Fruit fly (Drosophila melanogaster) whole organism, pupa: ENCODE measurements around the gene Obp19d.

Source experiments
- CG10348 ChIP-seq: fragments of 200-800 bp; sonication (Bioruptor generic); IDR thresholded peaks from 2 replicates; pipeline ENCODE4 v1.3.6; 2022; ENCODE audit warnings: missing biosample characterization, missing genetic modification characterization
- CG12605 ChIP-seq: fragments of 200-800 bp; sonication (Bioruptor generic); IDR thresholded peaks from 2 replicates; pipeline ENCODE4 v1.3.6; 2022; ENCODE audit warnings: missing biosample characterization, missing genetic modification characterization
- CG15710 ChIP-seq: fragments of 200-800 bp; sonication (Bioruptor generic); optimal IDR thresholded peaks from 2 replicates; lab custom pipeline; 2018; ENCODE audit warnings: missing biosample characterization, mild to moderate bottlenecking, missing genetic modification characterization, moderate library complexity
- CG8159 ChIP-seq: fragments of 200-800 bp; sonication (Bioruptor generic); optimal IDR thresholded peaks from 3 replicates; lab custom pipeline; 2018; ENCODE audit warnings: missing biosample characterization, mild to moderate bottlenecking, missing genetic modification characterization, moderate library complexity
- Ets98B ChIP-seq: fragments of 200-800 bp; sonication (Bioruptor generic); IDR thresholded peaks from 2 replicates; pipeline ENCODE4 v1.3.6; 2022; ENCODE audit warnings: missing biosample characterization, missing genetic modification characterization
- Pif1B ChIP-seq: fragments of 200-800 bp; sonication (Bioruptor generic); optimal IDR thresholded peaks from 3 replicates; lab custom pipeline; 2016; ENCODE audit warnings: missing biosample characterization, missing genetic modification characterization
- Snoo ChIP-seq: fragments of 200-800 bp; sonication (Bioruptor generic); optimal IDR thresholded peaks from 3 replicates; lab custom pipeline; 2017; ENCODE audit warnings: missing biosample characterization, mild to moderate bottlenecking, missing genetic modification characterization, inconsistent platforms
- gl ChIP-seq: fragments of 200-800 bp; sonication (Bioruptor generic); optimal IDR thresholded peaks from 2 replicates; lab custom pipeline; 2018; ENCODE audit warnings: missing biosample characterization, mild to moderate bottlenecking, missing genetic modification characterization

DNA sequence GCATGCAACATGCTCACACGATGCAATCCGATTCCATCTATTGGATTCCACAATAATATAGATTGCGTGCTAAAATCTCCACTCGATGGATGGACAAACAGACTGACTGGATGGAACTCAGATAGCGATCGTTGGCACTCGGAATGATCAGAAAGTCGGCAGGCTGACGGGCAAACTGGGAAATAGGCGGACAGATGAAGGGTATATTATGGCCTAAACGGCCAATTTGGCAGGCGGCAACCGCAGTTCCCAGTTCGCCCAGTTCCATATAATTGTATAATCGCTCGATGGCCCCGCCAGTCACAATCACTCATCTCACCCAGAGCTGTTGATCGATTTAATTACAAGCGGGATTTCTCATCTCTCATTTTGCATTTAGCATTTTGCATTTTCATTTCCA is at the start of gene Obp19d:
- TF ChIP-seq gl (no peak), Pif1B (no peak), CG15710 (tag; lab: Kevin White, UChicago) (no peak), CG10348 (GFP tag; lab: Robert Waterston, UW) (no peak), Ets98B (GFP tag; lab: Robert Waterston, UW) (no peak), Snoo (tag; lab: Kevin White, UChicago) (no peak), CG8159 (no peak), CG12605 (GFP tag; lab: Robert Waterston, UW) (no peak)
